Fruit fly (Drosophila melanogaster): ENCODE results near the gene CG13771.
A peak's percentile ranks its signal among the peaks of the same experiment; 100 is the strongest.

Gene CG13771

dm6 chr2L:6612477-6613004 lies 50.9 kb downstream of the CG13771 start:
- no peak for TF ChIP-seq yki (optimal IDR thresholded peaks at IDR 0.05)
- peak; percentile 100 for TF ChIP-seq CG3065 (GFP tag; optimal IDR thresholded peaks at IDR 0.05)
- peak; percentile 100 for TF ChIP-seq CHES-1-like (GFP tag; optimal IDR thresholded peaks at IDR 0.05)
- peak; percentile 100 for TF ChIP-seq fd96Cb (tag; optimal IDR thresholded peaks at IDR 0.05)
- TF ChIP-seq br (optimal IDR thresholded peaks at IDR 0.05), result no peak
- TF ChIP-seq nau (GFP tag; optimal IDR thresholded peaks at IDR 0.05), result peak; percentile 100
- peak; percentile 100 for TF ChIP-seq nom (GFP tag; optimal IDR thresholded peaks at IDR 0.05)
- peak; percentile 100 for TF ChIP-seq CG17829 (tag; optimal IDR thresholded peaks at IDR 0.05)
- TF ChIP-seq CG12744 (GFP tag; optimal IDR thresholded peaks at IDR 0.05), result peak; percentile 100
- peak; percentile 96 for TF ChIP-seq CG2116 (GFP tag; optimal IDR thresholded peaks at IDR 0.05)
- peak; percentile 100 for TF ChIP-seq PHDP (tag; optimal IDR thresholded peaks at IDR 0.05)
- peak; percentile 100 for TF ChIP-seq CG18262 (tag; optimal IDR thresholded peaks at IDR 0.05)
- TF ChIP-seq Fer2 (tag; optimal IDR thresholded peaks at IDR 0.05), result peak; percentile 100
- TF ChIP-seq CTCF (GFP tag; optimal IDR thresholded peaks at IDR 0.05), result peak; percentile 86
- peak; percentile 100 for TF ChIP-seq Oli (tag; optimal IDR thresholded peaks at IDR 0.05)
- TF ChIP-seq Mes4 (GFP tag; optimal IDR thresholded peaks at IDR 0.05), result peak; percentile 100
- TF ChIP-seq CG9817 (tag; optimal IDR thresholded peaks at IDR 0.05), result peak; percentile 100
- no peak for TF ChIP-seq hth (optimal IDR thresholded peaks at IDR 0.05)
- TF ChIP-seq lola (GFP tag; optimal IDR thresholded peaks at IDR 0.05), result peak in 1 of 3 experiments; percentile 100
- TF ChIP-seq CG12391 (tag; optimal IDR thresholded peaks at IDR 0.05), result peak; percentile 100
- peak; percentile 100 for TF ChIP-seq fu2 (GFP tag; optimal IDR thresholded peaks at IDR 0.05)
- peak; percentile 100 for TF ChIP-seq Hr51 (GFP tag; optimal IDR thresholded peaks at IDR 0.05)
- peak in 1 of 3 experiments; percentile 100 for TF ChIP-seq Stat92E (GFP tag; optimal IDR thresholded peaks at IDR 0.05)
- peak; percentile 99 for TF ChIP-seq wek (GFP tag; optimal IDR thresholded peaks at IDR 0.05)
- TF ChIP-seq Abd-B (GFP tag; optimal IDR thresholded peaks at IDR 0.05), result peak; percentile 100
- peak; percentile 99 for TF ChIP-seq MESR4 (GFP tag; optimal IDR thresholded peaks at IDR 0.05)
- TF ChIP-seq slou (GFP tag; optimal IDR thresholded peaks at IDR 0.05), result peak; percentile 100
- peak; percentile 100 for TF ChIP-seq odd (GFP tag; optimal IDR thresholded peaks at IDR 0.05)
- peak; percentile 100 for TF ChIP-seq CG10366 (GFP tag; IDR thresholded peaks at IDR 0.05)
- TF ChIP-seq eyg (GFP tag; optimal IDR thresholded peaks at IDR 0.05), result peak; percentile 100
- peak; percentile 100 for TF ChIP-seq CG18764 (GFP tag; optimal IDR thresholded peaks at IDR 0.05)
- peak; percentile 94 for TF ChIP-seq HLHmδ (GFP tag; optimal IDR thresholded peaks at IDR 0.05)
- peak; percentile 100 for TF ChIP-seq ap (GFP tag; IDR thresholded peaks at IDR 0.05)
- peak; percentile 100 for TF ChIP-seq CG43689 (GFP tag; IDR thresholded peaks at IDR 0.05)
- TF ChIP-seq sna (GFP tag; IDR thresholded peaks at IDR 0.05; ENCODE audit: partially characterized antibody), result no peak
- peak; percentile 100 for TF ChIP-seq zfh1 (GFP tag; IDR thresholded peaks at IDR 0.05)
- peak; percentile 99 for TF ChIP-seq Adf1 (GFP tag; IDR thresholded peaks at IDR 0.05)
- peak; percentile 100 for TF ChIP-seq vvl (GFP tag; IDR thresholded peaks at IDR 0.05)
- peak; percentile 100 for TF ChIP-seq CG10654 (GFP tag; optimal IDR thresholded peaks at IDR 0.05)
- TF ChIP-seq Side (GFP tag; optimal IDR thresholded peaks at IDR 0.05), result peak; percentile 100
- TF ChIP-seq ind (GFP tag; optimal IDR thresholded peaks at IDR 0.05), result peak; percentile 100
- TF ChIP-seq CG31388 (GFP tag; optimal IDR thresholded peaks at IDR 0.05), result peak; percentile 100
- peak; percentile 100 for TF ChIP-seq sim (GFP tag; IDR thresholded peaks at IDR 0.05)
- peak; percentile 100 for TF ChIP-seq en (GFP tag; optimal IDR thresholded peaks at IDR 0.05)
- no peak for TF ChIP-seq sc (optimal IDR thresholded peaks at IDR 0.05)
- TF ChIP-seq sc (GFP tag; optimal IDR thresholded peaks at IDR 0.05), result peak; percentile 100
- peak; percentile 95 for TF ChIP-seq CG30020 (tag; optimal IDR thresholded peaks at IDR 0.05)
- TF ChIP-seq CG11560 (tag; IDR thresholded peaks at IDR 0.05), result peak; percentile 97
- peak; percentile 99 for TF ChIP-seq ab (GFP tag; optimal IDR thresholded peaks at IDR 0.05)
- TF ChIP-seq pzg (GFP tag; optimal IDR thresholded peaks at IDR 0.05), result peak; percentile 78
- TF ChIP-seq CG14710 (tag; optimal IDR thresholded peaks at IDR 0.05), result peak; percentile 99
